Worm (Caenorhabditis elegans): Measurements from ENCODE around the gene rod-1.

rod-1 gene

ce11 chrIV:7465857-7466256 lies 12.4 kb upstream of the rod-1 start, which contains the start of gene F13B6.3:
F13B6.3 (minus strand) TSS chrIV:7465957.
- TF ChIP-seq F33H1.4 (GFP tag; IDR thresholded peaks at IDR 0.05) = no peak
- TF ChIP-seq lin-54 (GFP tag; optimal IDR thresholded peaks at IDR 0.05) = no peak
- TF ChIP-seq F39B2.1 (GFP tag; IDR thresholded peaks at IDR 0.05) = no peak
- TF ChIP-seq bed-1 (GFP tag; IDR thresholded peaks at IDR 0.05) = no peak
- TF ChIP-seq tbx-9 (tag; optimal IDR thresholded peaks at IDR 0.05; ENCODE audit: borderline replicate concordance) = no peak
- TF ChIP-seq akir-1 (GFP tag; optimal IDR thresholded peaks at IDR 0.05) = no peak
- TF ChIP-seq efl-1 (GFP tag; optimal IDR thresholded peaks at IDR 0.05) = no peak
- TF ChIP-seq F57A8.1 (GFP tag; optimal IDR thresholded peaks at IDR 0.05) = no peak
- no peak for TF ChIP-seq zfh-2 (GFP tag; conservative IDR thresholded peaks at IDR 0.05)
- no peak for TF ChIP-seq rec-8 (tag; optimal IDR thresholded peaks at IDR 0.05)
- TF ChIP-seq hlh-12 (tag; optimal IDR thresholded peaks at IDR 0.05) = no peak
- TF ChIP-seq atf-7 (tag; optimal IDR thresholded peaks at IDR 0.05) = no peak
- TF ChIP-seq bed-2 (GFP tag; IDR thresholded peaks at IDR 0.05) = no peak
- TF ChIP-seq lsy-27 (tag; optimal IDR thresholded peaks at IDR 0.05; ENCODE audit: borderline replicate concordance, insufficient read depth) = no peak
- no peak for TF ChIP-seq attf-6 (GFP tag; IDR thresholded peaks at IDR 0.05)
- no peak for TF ChIP-seq K12H6.12 (tag; optimal IDR thresholded peaks at IDR 0.05)
- no peak for TF ChIP-seq gei-17 (GFP tag; optimal IDR thresholded peaks at IDR 0.05)
- no peak for TF ChIP-seq lin-35 (GFP tag; optimal IDR thresholded peaks at IDR 0.05)

ce11 chrIV:7467170-7467569 lies 11.1 kb upstream of the rod-1 start:
- TF ChIP-seq ztf-26 (tag; optimal IDR thresholded peaks at IDR 0.05) (no peak), lsl-1 (GFP tag; optimal IDR thresholded peaks at IDR 0.05) (no peak), nhr-80 (tag; optimal IDR thresholded peaks at IDR 0.05) (peak; percentile 55), nhr-27 (tag; optimal IDR thresholded peaks at IDR 0.05) (no peak), lin-35 (GFP tag; optimal IDR thresholded peaks at IDR 0.05) (no peak), F22D6.2 (tag; optimal IDR thresholded peaks at IDR 0.05) (no peak)

ce11 chrIV:7468638-7469037 lies 9.6 kb upstream of the rod-1 start:
- TF ChIP-seq zim-3 (tag; optimal IDR thresholded peaks at IDR 0.05) = no peak
- TF ChIP-seq nhr-80 (tag; optimal IDR thresholded peaks at IDR 0.05) = peak; percentile 62

- TF ChIP-seq atf-7 (tag; optimal IDR thresholded peaks at IDR 0.05) (no peak), mel-28 (tag; optimal IDR thresholded peaks at IDR 0.05; ENCODE audit: borderline replicate concordance) (no peak), madf-6 (GFP tag; IDR thresholded peaks at IDR 0.05) (no peak), ccch-3 (GFP tag; optimal IDR thresholded peaks at IDR 0.05) (no peak), mes-4 (tag; optimal IDR thresholded peaks at IDR 0.05) (no peak), sdz-38 (tag; optimal IDR thresholded peaks at IDR 0.05) (no peak), T26A5.8 (tag; optimal IDR thresholded peaks at IDR 0.05) (no peak), ztf-6 (GFP tag; IDR thresholded peaks at IDR 0.05) (no peak), madf-3 (GFP tag; IDR thresholded peaks at IDR 0.05) (no peak), bed-2 (GFP tag; IDR thresholded peaks at IDR 0.05) (no peak), cebp-2 (GFP tag; IDR thresholded peaks at IDR 0.05) (no peak), cebp-1 (GFP tag; IDR thresholded peaks at IDR 0.05) (no peak), cebp-1 (tag; optimal IDR thresholded peaks at IDR 0.05) (no peak), attf-5 (GFP tag; optimal IDR thresholded peaks at IDR 0.05) (no peak), K11D2.4 (GFP tag; IDR thresholded peaks at IDR 0.05) (no peak), lin-54 (GFP tag; optimal IDR thresholded peaks at IDR 0.05) (no peak)
Measured at ce11 chrIV:7469782-7470413, 8.4 kb upstream of the rod-1 start, which contains the start of gene F55G1.7. F55G1.7 (minus strand) TSS chrIV:7469832.

All from whole organism, young adult.